Worm (Caenorhabditis elegans): ENCODE measurements around the gene cdl-1.

The cdl-1 gene

ce11 chrII:10819928-10820423, 34.7 kb downstream of the cdl-1 start, which contains the start of gene R06F6.8:
Gene R06F6.8, minus strand, starts transcription at chrII:10819978.
- no peak for TF ChIP-seq elt-3 (tag; optimal IDR thresholded peaks at IDR 0.05)
- no peak for TF ChIP-seq mml-1 (tag; optimal IDR thresholded peaks at IDR 0.05)
- TF ChIP-seq nhr-23 (tag; optimal IDR thresholded peaks at IDR 0.05): no peak
- TF ChIP-seq ama-1 (optimal IDR thresholded peaks at IDR 0.05): no peak
- TF ChIP-seq R02D3.7 (tag; optimal IDR thresholded peaks at IDR 0.05): no peak
- TF ChIP-seq nhr-43 (tag; optimal IDR thresholded peaks at IDR 0.05; ENCODE audit: poor library complexity, severe bottlenecking): no peak
- no peak for TF ChIP-seq eor-1 (tag; optimal IDR thresholded peaks at IDR 0.05)
- TF ChIP-seq ztf-11 (tag; optimal IDR thresholded peaks at IDR 0.05): no peak
- TF ChIP-seq unc-62 (GFP tag; optimal IDR thresholded peaks at IDR 0.05): no peak
- TF ChIP-seq ztf-4 (tag; optimal IDR thresholded peaks at IDR 0.05): no peak
- no peak for TF ChIP-seq daf-12 (tag; optimal IDR thresholded peaks at IDR 0.05)
- no peak for TF ChIP-seq ceh-82 (tag; optimal IDR thresholded peaks at IDR 0.05)
- TF ChIP-seq lin-39 (tag; optimal IDR thresholded peaks at IDR 0.05): peak; percentile 19
- no peak for TF ChIP-seq lsy-12 (tag; optimal IDR thresholded peaks at IDR 0.05)
- no peak for TF ChIP-seq zag-1 (tag; optimal IDR thresholded peaks at IDR 0.05)
- no peak for TF ChIP-seq fkh-10 (GFP tag; optimal IDR thresholded peaks at IDR 0.05)
- no peak for TF ChIP-seq sea-2 (GFP tag; optimal IDR thresholded peaks at IDR 0.05)
- TF ChIP-seq egl-5 (tag; optimal IDR thresholded peaks at IDR 0.05): no peak
- TF ChIP-seq elt-1 (tag; optimal IDR thresholded peaks at IDR 0.05): no peak
- TF ChIP-seq nhr-237 (tag; optimal IDR thresholded peaks at IDR 0.05): no peak
- no peak for TF ChIP-seq nhr-12 (tag; optimal IDR thresholded peaks at IDR 0.05)
- TF ChIP-seq jun-1 (tag; optimal IDR thresholded peaks at IDR 0.05): no peak
- TF ChIP-seq fkh-2 (tag; optimal IDR thresholded peaks at IDR 0.05): no peak
- TF ChIP-seq elt-2 (tag; optimal IDR thresholded peaks at IDR 0.05): no peak
- peak; percentile 50 for TF ChIP-seq lin-15B (tag; optimal IDR thresholded peaks at IDR 0.05)
- peak; percentile 32 for TF ChIP-seq pha-4 (tag; optimal IDR thresholded peaks at IDR 0.05)
- peak; percentile 20 for TF ChIP-seq snpc-4 (tag; optimal IDR thresholded peaks at IDR 0.05)
- TF ChIP-seq pqm-1 (tag; optimal IDR thresholded peaks at IDR 0.05): no peak
- TF ChIP-seq skn-1 (tag; optimal IDR thresholded peaks at IDR 0.05): no peak
- TF ChIP-seq ceh-16 (tag; optimal IDR thresholded peaks at IDR 0.05): no peak
- TF ChIP-seq nfya-1 (tag; optimal IDR thresholded peaks at IDR 0.05; ENCODE audit: insufficient read depth): peak; percentile 47
- TF ChIP-seq tbx-2 (tag; optimal IDR thresholded peaks at IDR 0.05): no peak
- no peak for TF ChIP-seq nhr-25 (tag; optimal IDR thresholded peaks at IDR 0.05)
- no peak for TF ChIP-seq mdl-1 (tag; optimal IDR thresholded peaks at IDR 0.05)
- TF ChIP-seq ceh-28 (tag; optimal IDR thresholded peaks at IDR 0.05): no peak
- no peak for TF ChIP-seq nhr-11 (tag; optimal IDR thresholded peaks at IDR 0.05)
- TF ChIP-seq ZK546.5 (tag; optimal IDR thresholded peaks at IDR 0.05): no peak
- TF ChIP-seq fos-1 (tag; optimal IDR thresholded peaks at IDR 0.05): no peak
- no peak for TF ChIP-seq nhr-77 (tag; optimal IDR thresholded peaks at IDR 0.05)
- TF ChIP-seq nhr-76 (tag; optimal IDR thresholded peaks at IDR 0.05): no peak
- TF ChIP-seq aly-2 (tag; optimal IDR thresholded peaks at IDR 0.05): no peak

ce11 chrII:10820679-10821078, 35.4 kb downstream of the cdl-1 start, which contains the start of gene ech-4:
Gene ech-4, plus strand, starts transcription at chrII:10821031.
- TF ChIP-seq nhr-25 (tag; optimal IDR thresholded peaks at IDR 0.05) (no peak), elt-2 (tag; optimal IDR thresholded peaks at IDR 0.05) (peak; percentile 47), jun-1 (tag; optimal IDR thresholded peaks at IDR 0.05) (peak; percentile 3), pha-4 (tag; optimal IDR thresholded peaks at IDR 0.05) (peak; percentile 11), fkh-2 (tag; optimal IDR thresholded peaks at IDR 0.05) (no peak)

- TF ChIP-seq mdl-1 (tag; optimal IDR thresholded peaks at IDR 0.05) (no peak), nhr-237 (tag; optimal IDR thresholded peaks at IDR 0.05) (no peak), aly-2 (tag; optimal IDR thresholded peaks at IDR 0.05) (no peak), elt-2 (tag; optimal IDR thresholded peaks at IDR 0.05) (peak; percentile 8), nhr-76 (tag; optimal IDR thresholded peaks at IDR 0.05) (no peak), fkh-10 (GFP tag; optimal IDR thresholded peaks at IDR 0.05) (no peak), nfya-1 (tag; optimal IDR thresholded peaks at IDR 0.05; ENCODE audit: insufficient read depth) (peak; percentile 75), nhr-43 (tag; optimal IDR thresholded peaks at IDR 0.05; ENCODE audit: poor library complexity, severe bottlenecking) (peak; percentile 62), ceh-82 (tag; optimal IDR thresholded peaks at IDR 0.05) (no peak), nhr-23 (tag; optimal IDR thresholded peaks at IDR 0.05) (peak; percentile 51), mml-1 (tag; optimal IDR thresholded peaks at IDR 0.05) (no peak), nhr-12 (tag; optimal IDR thresholded peaks at IDR 0.05) (no peak), hmg-11 (tag; optimal IDR thresholded peaks at IDR 0.05) (peak; percentile 75), unc-62 (GFP tag; optimal IDR thresholded peaks at IDR 0.05) (no peak), zag-1 (tag; optimal IDR thresholded peaks at IDR 0.05) (no peak), skn-1 (tag; optimal IDR thresholded peaks at IDR 0.05) (no peak), nhr-11 (tag; optimal IDR thresholded peaks at IDR 0.05) (no peak), ceh-16 (tag; optimal IDR thresholded peaks at IDR 0.05) (no peak), ztf-11 (tag; optimal IDR thresholded peaks at IDR 0.05) (no peak), daf-12 (tag; optimal IDR thresholded peaks at IDR 0.05) (no peak), lsy-12 (tag; optimal IDR thresholded peaks at IDR 0.05) (no peak), unc-39 (tag; optimal IDR thresholded peaks at IDR 0.05) (no peak), pha-4 (tag; optimal IDR thresholded peaks at IDR 0.05) (peak; percentile 74), elt-1 (tag; optimal IDR thresholded peaks at IDR 0.05) (no peak), ceh-9 (tag; optimal IDR thresholded peaks at IDR 0.05) (no peak), R02D3.7 (tag; optimal IDR thresholded peaks at IDR 0.05) (peak; percentile 7), sea-2 (GFP tag; optimal IDR thresholded peaks at IDR 0.05) (no peak), ama-1 (optimal IDR thresholded peaks at IDR 0.05) (no peak), nhr-77 (tag; optimal IDR thresholded peaks at IDR 0.05) (no peak), ZK546.5 (tag; optimal IDR thresholded peaks at IDR 0.05) (no peak), nhr-67 (tag; optimal IDR thresholded peaks at IDR 0.05) (no peak), lin-15B (tag; optimal IDR thresholded peaks at IDR 0.05) (peak; percentile 58), nhr-25 (tag; optimal IDR thresholded peaks at IDR 0.05) (no peak)
These were observed 38.8 kb downstream of the cdl-1 start, which contains the start of the genes R06F6.12 and mix-1 for ce11 chrII:10824046-10824445. Gene R06F6.12, minus strand, starts transcription at chrII:10824081. Gene mix-1, plus strand, starts transcription at chrII:10824246.
